Worm (Caenorhabditis elegans): Measurements from ENCODE around the gene ZK899.3.

ce11 chrX:9443871-9444270 is 9.1 kb upstream of the ZK899.3 start:
- no peak for TF ChIP-seq spr-1 (tag; optimal IDR thresholded peaks at IDR 0.05)
- TF ChIP-seq snpc-4 (tag; optimal IDR thresholded peaks at IDR 0.05), result no peak
- no peak for TF ChIP-seq nhr-28 (tag; optimal IDR thresholded peaks at IDR 0.05)
- no peak for TF ChIP-seq dpl-1 (GFP tag; optimal IDR thresholded peaks at IDR 0.05)
- TF ChIP-seq lin-39 (tag; optimal IDR thresholded peaks at IDR 0.05), result no peak
- no peak for TF ChIP-seq nhr-77 (tag; optimal IDR thresholded peaks at IDR 0.05)
- no peak for TF ChIP-seq ceh-82 (tag; optimal IDR thresholded peaks at IDR 0.05)
- no peak for TF ChIP-seq duxl-1 (tag; optimal IDR thresholded peaks at IDR 0.05; ENCODE audit: poor library complexity)
- no peak for TF ChIP-seq unc-62 (GFP tag; optimal IDR thresholded peaks at IDR 0.05 in 1 of 2)
- no peak for TF ChIP-seq unc-62 (tag; optimal IDR thresholded peaks at IDR 0.05)
- TF ChIP-seq fkh-10 (GFP tag; optimal IDR thresholded peaks at IDR 0.05), result no peak
- no peak for TF ChIP-seq skn-1 (tag; optimal IDR thresholded peaks at IDR 0.05)
- no peak for TF ChIP-seq Y105C5A.15 (GFP tag; IDR thresholded peaks at IDR 0.05)
- TF ChIP-seq ctbp-1 (GFP tag; IDR thresholded peaks at IDR 0.05), result no peak
- TF ChIP-seq lin-13 (GFP tag; optimal IDR thresholded peaks at IDR 0.05), result no peak

Data from whole organism, L4 larva.